Worm (Caenorhabditis elegans) whole organism, young adult: ENCODE measurements around the gene fmil-1.

Source experiments
- bed-1 ChIP-seq: fragments of 200-800 bp; sonication (Bioruptor generic); IDR thresholded peaks from 2 replicates; pipeline ENCODE4 v1.3.6; 2022; ENCODE audit warnings: missing genetic modification reagents, missing genetic modification characterization, missing compliant biosample characterization
- bed-2 ChIP-seq: fragments of 200-800 bp; sonication (Bioruptor generic); IDR thresholded peaks from 2 replicates; pipeline ENCODE4 v1.3.6; 2022; ENCODE audit warnings: missing genetic modification reagents, missing genetic modification characterization, missing compliant biosample characterization
- die-1 ChIP-seq: sonication (generic microtip); optimal IDR thresholded peaks from 2 replicates; lab custom pipeline; 2016; ENCODE audit warnings: missing genotype, mild to moderate bottlenecking, missing genetic modification characterization, missing compliant biosample characterization
- him-1 ChIP-seq: sonication (generic microtip); optimal IDR thresholded peaks from 2 replicates; lab custom pipeline; 2016; ENCODE audit warnings: missing genotype, missing genetic modification reagents, missing genetic modification characterization, missing compliant biosample characterization
- pbrm-1 ChIP-seq: fragments of 200-800 bp; sonication (Bioruptor generic); IDR thresholded peaks from 2 replicates; pipeline ENCODE4 v1.3.6; 2022; ENCODE audit warnings: missing genetic modification reagents, missing genetic modification characterization, missing compliant biosample characterization
- snpc-4 ChIP-seq, 5 experiments: fragments of 150-350 bp in 1 of 5; sonication (generic microtip) in 4 of 5; optimal IDR thresholded peaks; 2 replicates each; lab custom pipeline; 2014 to 2018; ENCODE audit warnings: missing genetic modification characterization in 5 of 5, missing biosample characterization in 3 of 5, antibody characterized with exemption in 2 of 5, mild to moderate bottlenecking in 2 of 5, missing compliant biosample characterization in 2 of 5, missing genotype in 2 of 5, moderate library complexity in 2 of 5, missing genetic modification reagents in 1 of 5

ce11 chrIV:3688050-3688449, 19.5 kb upstream of the fmil-1 start:
- no peak for TF ChIP-seq die-1 (tag; lab: Kevin White, UChicago)
- TF ChIP-seq pbrm-1 (GFP tag; lab: Robert Waterston, UW), result no peak
- TF ChIP-seq bed-1 (GFP tag; lab: Robert Waterston, UW), result no peak
- TF ChIP-seq snpc-4 (GFP tag; optimal IDR thresholded peaks at IDR 0.05; lab: Kevin White, UChicago), result no peak
- no peak for TF ChIP-seq snpc-4 (tag; optimal IDR thresholded peaks at IDR 0.05; lab: Kevin White, UChicago)
- no peak for TF ChIP-seq bed-2 (GFP tag; lab: Robert Waterston, UW)
- no peak for TF ChIP-seq him-1
